Fruit fly (Drosophila melanogaster): ENCODE measurements around the gene CG4119.

CG4119 gene

dm6 chrX:5718476-5719012 is 52.7 kb downstream of the CG4119 start (continued):
- TF ChIP-seq danr (GFP tag; IDR thresholded peaks at IDR 0.05) = 0 out of 2 replicates have a peak, but pooled peaks have one; percentile 20
- no peak for TF ChIP-seq CG15479 (GFP tag; optimal IDR thresholded peaks at IDR 0.05)
- no peak for TF ChIP-seq CG15601 (tag; optimal IDR thresholded peaks at IDR 0.05)
- no peak for TF ChIP-seq CG8388 (GFP tag; optimal IDR thresholded peaks at IDR 0.05)
- TF ChIP-seq zfh1 (GFP tag; IDR thresholded peaks at IDR 0.05) = peak; percentile 61; the same call in 2 of the 3 replicates
- no peak for TF ChIP-seq CG43689 (GFP tag; IDR thresholded peaks at IDR 0.05)
- peak; percentile 23 for TF ChIP-seq Nf-YC (tag; optimal IDR thresholded peaks at IDR 0.05)
- TF ChIP-seq Jarid2 (GFP tag; optimal IDR thresholded peaks at IDR 0.05) = no peak
- no peak for TF ChIP-seq ems (GFP tag; optimal IDR thresholded peaks at IDR 0.05)
- TF ChIP-seq CG14710 (tag; optimal IDR thresholded peaks at IDR 0.05) = no peak
- no peak for TF ChIP-seq CG14965 (GFP tag; optimal IDR thresholded peaks at IDR 0.05; ENCODE audit: borderline replicate concordance)
- no peak for TF ChIP-seq ap (GFP tag; IDR thresholded peaks at IDR 0.05)
- TF ChIP-seq CG1603 (tag; optimal IDR thresholded peaks at IDR 0.05) = peak; percentile 4
- no peak for TF ChIP-seq twi (tag; optimal IDR thresholded peaks at IDR 0.05)
- TF ChIP-seq row (GFP tag; IDR thresholded peaks at IDR 0.05) = peak; percentile 83
- 0 out of 3 replicates have a peak, but pooled peaks have one; percentile 57 for TF ChIP-seq Mrtf (GFP tag; IDR thresholded peaks at IDR 0.05)
- no peak for TF ChIP-seq CG8359 (GFP tag; optimal IDR thresholded peaks at IDR 0.05; ENCODE audit: borderline replicate concordance)
- TF ChIP-seq Camta (GFP tag; optimal IDR thresholded peaks at IDR 0.05) = no peak
- peak; percentile 67 for TF ChIP-seq CG13296 (GFP tag; optimal IDR thresholded peaks at IDR 0.05)
- no peak for TF ChIP-seq jigr1 (GFP tag; IDR thresholded peaks at IDR 0.05)
- peak; percentile 47; the same call in 1 of the 2 replicates for TF ChIP-seq MBD-R2 (GFP tag; IDR thresholded peaks at IDR 0.05)
- no peak for TF ChIP-seq CG10321 (GFP tag; IDR thresholded peaks at IDR 0.05)
- TF ChIP-seq tio (GFP tag; optimal IDR thresholded peaks at IDR 0.05) = peak; percentile 28
- TF ChIP-seq CG15269 (tag; optimal IDR thresholded peaks at IDR 0.05) = peak; percentile 81
- TF ChIP-seq CG2202 (tag; optimal IDR thresholded peaks at IDR 0.05) = no peak
- no peak for TF ChIP-seq HLHmδ (GFP tag; optimal IDR thresholded peaks at IDR 0.05)
- no peak for TF ChIP-seq Stat92E (GFP tag; optimal IDR thresholded peaks at IDR 0.05)
- no peak for TF ChIP-seq CG9609 (GFP tag; optimal IDR thresholded peaks at IDR 0.05)
- peak; percentile 33 for TF ChIP-seq CG6813 (GFP tag; optimal IDR thresholded peaks at IDR 0.05)
- peak; percentile 86 for TF ChIP-seq Atf6 (GFP tag; IDR thresholded peaks at IDR 0.05)
- no peak for TF ChIP-seq Dad (GFP tag; optimal IDR thresholded peaks at IDR 0.05)
- no peak for TF ChIP-seq CG16863 (GFP tag; optimal IDR thresholded peaks at IDR 0.05)
- TF ChIP-seq CG18619 (GFP tag; optimal IDR thresholded peaks at IDR 0.05) = peak; percentile 44
- peak; percentile 43 for TF ChIP-seq Xbp1 (GFP tag; optimal IDR thresholded peaks at IDR 0.05)
- no peak for TF ChIP-seq CG1024 (GFP tag; IDR thresholded peaks at IDR 0.05)
- TF ChIP-seq peb (GFP tag; IDR thresholded peaks at IDR 0.05) = no peak
- no peak for TF ChIP-seq CG1792 (GFP tag; optimal IDR thresholded peaks at IDR 0.05)
- peak; percentile 50 for TF ChIP-seq CG10147 (GFP tag; optimal IDR thresholded peaks at IDR 0.05)
- 0 out of 2 replicates have a peak, but pooled peaks have one; percentile 17 for TF ChIP-seq CG32767 (GFP tag; IDR thresholded peaks at IDR 0.05)
- TF ChIP-seq repo (GFP tag; optimal IDR thresholded peaks at IDR 0.05) = no peak
- no peak for TF ChIP-seq pho (GFP tag; optimal IDR thresholded peaks at IDR 0.05)
- TF ChIP-seq onecut (GFP tag; IDR thresholded peaks at IDR 0.05) = no peak
- TF ChIP-seq CTCF (GFP tag; optimal IDR thresholded peaks at IDR 0.05) = no peak
- no peak for TF ChIP-seq wor (GFP tag; IDR thresholded peaks at IDR 0.05)
- TF ChIP-seq CG6854 (GFP tag; optimal IDR thresholded peaks at IDR 0.05) = peak; percentile 17
- TF ChIP-seq Meics (GFP tag; optimal IDR thresholded peaks at IDR 0.05) = peak; percentile 80
- no peak for TF ChIP-seq Neu2 (GFP tag; optimal IDR thresholded peaks at IDR 0.05; ENCODE audit: borderline replicate concordance)
- peak; percentile 41; the same call in 1 of the 2 replicates for TF ChIP-seq Xrp1 (GFP tag; IDR thresholded peaks at IDR 0.05)
- peak; percentile 94 for TF ChIP-seq exex (tag; optimal IDR thresholded peaks at IDR 0.05)
- TF ChIP-seq Bdp1 (GFP tag; optimal IDR thresholded peaks at IDR 0.05) = no peak
- TF ChIP-seq CG9727 (GFP tag; optimal IDR thresholded peaks at IDR 0.05) = peak; percentile 59

Measured in whole organism, embryonic.